Worm (Caenorhabditis elegans) whole organism, L4/young adult: ENCODE data around the gene T27A10.6.
A peak's percentile ranks its signal among the peaks of the same experiment; 100 is the strongest.

Experiments
- W03F9.2 ChIP-seq: fragments of 150-350 bp; optimal IDR thresholded peaks from 2 replicates; lab custom pipeline; 2014; ENCODE audit warnings: missing biosample characterization, missing genetic modification characterization
- dao-5 ChIP-seq: sonication (generic microtip); optimal IDR thresholded peaks from 2 replicates; lab custom pipeline; 2016; ENCODE audit warnings: missing genotype, missing genetic modification characterization, moderate library complexity, missing compliant biosample characterization
- him-1 ChIP-seq: sonication (generic microtip); optimal IDR thresholded peaks from 2 replicates; lab custom pipeline; 2016; ENCODE audit warnings: missing genotype, missing genetic modification reagents, missing genetic modification characterization, missing compliant biosample characterization

T27A10.6 gene

DNA sequence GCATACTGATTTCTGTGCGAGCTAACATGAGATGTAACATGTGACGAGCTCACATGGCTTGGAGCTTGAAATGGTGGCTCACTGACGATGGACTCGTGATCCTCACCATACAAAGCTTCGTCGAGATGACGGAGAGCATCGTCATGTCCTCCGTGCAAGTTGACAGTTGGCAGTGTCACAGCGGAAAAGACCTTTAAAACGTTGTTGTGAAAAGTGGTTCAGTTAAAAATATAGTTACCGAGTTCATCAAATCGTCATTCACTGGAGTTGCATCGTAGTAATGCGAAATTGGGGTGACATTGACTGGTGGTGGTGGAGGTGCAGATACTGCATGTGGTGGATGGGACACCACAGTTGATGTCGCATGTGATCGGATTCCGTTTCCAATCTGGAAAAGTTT, 14.3 kb upstream of the T27A10.6 start:
- TF ChIP-seq dao-5 (tag; lab: Kevin White, UChicago) (no peak), W03F9.2 (tag; lab: Kevin White, UChicago) (no peak), him-1 (tag; lab: Kevin White, UChicago) (no peak)

ce11 chrX:3605727-3606126, 9.6 kb upstream of the T27A10.6 start, which contains the start of gene C18B2.4:
Gene C18B2.4, minus strand, starts transcription at chrX:3605741.
- no peak for TF ChIP-seq dao-5 (tag; lab: Kevin White, UChicago)
- peak; percentile 41 for TF ChIP-seq W03F9.2 (tag; lab: Kevin White, UChicago)

ce11 chrX:3602622-3603021, 6.5 kb upstream of the T27A10.6 start:
- TF ChIP-seq W03F9.2 (tag; lab: Kevin White, UChicago): no peak
- no peak for TF ChIP-seq him-1 (tag; lab: Kevin White, UChicago)
- TF ChIP-seq dao-5 (tag; lab: Kevin White, UChicago): no peak

ce11 chrX:3601531-3601930, 5.4 kb upstream of the T27A10.6 start, which contains the start of gene C18B2.3:
Gene C18B2.3, plus strand, starts transcription at chrX:3601831.
- no peak for TF ChIP-seq W03F9.2 (tag; lab: Kevin White, UChicago)
- TF ChIP-seq dao-5 (tag; lab: Kevin White, UChicago): no peak
- no peak for TF ChIP-seq him-1 (tag; lab: Kevin White, UChicago)

ce11 chrX:3600390-3600789, 4.2 kb upstream of the T27A10.6 start, which contains the start of gene cgr-1:
Gene cgr-1, minus strand, starts transcription at chrX:3600457.
- no peak for TF ChIP-seq W03F9.2 (tag; lab: Kevin White, UChicago)
- no peak for TF ChIP-seq him-1 (tag; lab: Kevin White, UChicago)
- no peak for TF ChIP-seq dao-5 (tag; lab: Kevin White, UChicago)

- TF ChIP-seq W03F9.2 (tag; lab: Kevin White, UChicago) (no peak), him-1 (tag; lab: Kevin White, UChicago) (no peak), dao-5 (tag; lab: Kevin White, UChicago) (no peak)
Measured at ce11 chrX:3599860-3600259, 3.7 kb upstream of the T27A10.6 start.

DNA sequence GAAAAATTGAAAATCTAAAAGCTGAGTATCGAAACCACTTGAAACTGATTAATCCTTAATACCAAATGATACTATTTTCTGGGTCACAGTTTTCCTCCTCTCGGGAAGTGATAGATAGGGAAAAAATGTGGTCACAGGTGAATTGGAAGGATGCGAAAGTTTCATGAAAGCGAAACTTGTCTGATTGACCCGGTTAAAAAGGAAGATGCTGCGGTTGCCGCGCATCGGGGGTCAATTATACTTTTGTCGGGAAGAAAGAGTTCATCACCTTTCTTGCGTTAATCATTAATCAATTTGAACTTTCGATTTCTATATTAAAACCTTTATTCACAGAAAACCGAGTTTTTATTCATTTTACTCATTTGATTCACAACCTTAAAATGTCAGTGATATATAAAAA, 814 bp upstream of the T27A10.6 start:
- TF ChIP-seq dao-5 (tag; lab: Kevin White, UChicago) (no peak), W03F9.2 (tag; lab: Kevin White, UChicago) (no peak), him-1 (tag; lab: Kevin White, UChicago) (no peak)

- TF ChIP-seq dao-5 (tag; lab: Kevin White, UChicago) (no peak), W03F9.2 (tag; lab: Kevin White, UChicago) (no peak), him-1 (tag; lab: Kevin White, UChicago) (no peak)
Measured at ce11 chrX:3590510-3590909, 5.6 kb downstream of the T27A10.6 start.

DNA sequence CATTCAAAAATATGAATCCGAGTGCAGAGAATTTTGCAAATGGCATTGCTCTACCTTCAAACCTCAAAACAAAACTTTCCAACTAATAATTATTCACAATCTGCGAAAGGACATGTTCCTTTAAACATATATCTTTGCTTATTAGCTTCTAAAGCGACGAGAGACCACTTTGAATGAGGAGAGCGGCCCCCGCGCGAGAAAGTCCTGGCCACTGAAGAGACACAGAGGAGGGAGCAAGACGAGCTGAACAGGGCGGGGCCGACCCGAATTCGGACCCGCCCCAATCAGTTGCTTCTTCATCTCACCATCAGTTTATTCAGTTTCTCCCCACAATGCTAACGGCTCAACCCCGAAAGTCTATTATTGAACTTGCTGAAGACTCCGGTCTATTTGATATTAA, 10.5 kb downstream of the T27A10.6 start, which contains the start of gene T27A10.2:
TSS of gene T27A10.2 (plus strand) at position 333 of the 400 bp plus-strand sequence.
- TF ChIP-seq W03F9.2 (tag; lab: Kevin White, UChicago) (no peak), him-1 (tag; lab: Kevin White, UChicago) (no peak), dao-5 (tag; lab: Kevin White, UChicago) (no peak)

ce11 chrX:3584481-3584880, 11.7 kb downstream of the T27A10.6 start:
- TF ChIP-seq him-1 (tag; lab: Kevin White, UChicago) (no peak), W03F9.2 (tag; lab: Kevin White, UChicago) (no peak), dao-5 (tag; lab: Kevin White, UChicago) (no peak)

ce11 chrX:3583436-3583835, 12.7 kb downstream of the T27A10.6 start:
- TF ChIP-seq him-1 (tag; lab: Kevin White, UChicago) (no peak), dao-5 (tag; lab: Kevin White, UChicago) (no peak), W03F9.2 (tag; lab: Kevin White, UChicago) (no peak)

- TF ChIP-seq him-1 (tag; lab: Kevin White, UChicago): no peak
- TF ChIP-seq W03F9.2 (tag; lab: Kevin White, UChicago): no peak
- TF ChIP-seq dao-5 (tag; lab: Kevin White, UChicago): no peak
Measured at ce11 chrX:3581813-3582212, 14.3 kb downstream of the T27A10.6 start.

DNA sequence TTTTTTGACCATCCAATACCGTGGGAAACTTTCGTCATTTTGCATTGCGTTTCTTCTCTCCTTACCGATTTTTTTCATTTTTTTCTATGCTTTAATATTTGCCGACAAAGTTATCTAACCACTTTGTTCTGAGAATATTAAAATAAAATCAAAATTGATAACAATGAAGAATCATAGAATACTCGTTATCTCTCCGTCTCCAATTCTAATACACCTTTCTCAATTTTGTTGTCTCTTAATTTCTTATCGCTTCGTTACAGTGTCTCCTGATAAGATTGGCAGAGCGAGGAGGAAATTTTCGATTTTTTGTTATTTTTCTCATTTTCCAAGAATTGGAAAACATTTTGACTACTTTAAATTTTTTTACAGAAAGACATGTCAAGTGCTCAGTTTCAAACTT, 19.9 kb downstream of the T27A10.6 start, which contains the start of gene ckc-1:
TSS of gene ckc-1 (plus strand) at position 368 of the 400 bp plus-strand sequence.
- TF ChIP-seq him-1 (tag; lab: Kevin White, UChicago) (no peak), dao-5 (tag; lab: Kevin White, UChicago) (no peak), W03F9.2 (tag; lab: Kevin White, UChicago) (peak; percentile 6)

DNA sequence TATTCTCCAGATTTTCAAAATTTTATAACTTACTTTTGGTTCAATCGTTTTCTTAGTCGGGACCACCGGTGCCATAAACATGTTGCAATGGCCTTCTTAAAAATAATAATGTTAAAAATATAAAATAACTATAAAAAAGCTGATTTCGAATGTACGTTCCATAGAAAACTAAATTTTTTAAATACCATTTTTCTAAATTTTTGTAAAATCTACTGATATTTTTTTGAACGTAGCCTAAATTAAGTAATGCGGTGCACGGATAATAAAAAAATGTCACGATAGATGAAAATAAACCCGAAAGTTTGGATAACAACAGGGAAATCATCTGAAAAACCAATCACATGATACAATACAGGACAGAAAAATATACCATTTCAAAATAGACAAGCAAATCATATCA, 22.7 kb downstream of the T27A10.6 start, which contains the start of gene T27A10.5:
TSS of gene T27A10.5 (minus strand) at position 101 of the 400 bp plus-strand sequence.
- no peak for TF ChIP-seq W03F9.2 (tag; lab: Kevin White, UChicago)
